Worm (Caenorhabditis elegans) whole organism, L4 larva: ENCODE data around the gene C26B9.6.
A peak's percentile ranks its signal among the peaks of the same experiment; 100 is the strongest.

Source experiments
- D1046.2 ChIP-seq: fragments of 200-800 bp; sonication (Bioruptor generic); IDR thresholded peaks from 2 replicates; pipeline ENCODE4 v1.3.6; 2022; ENCODE audit warnings: missing genetic modification characterization, missing compliant biosample characterization
- F44E2.7 ChIP-seq: fragments of 200-800 bp; sonication (Bioruptor generic); IDR thresholded peaks from 2 replicates; pipeline ENCODE4 v2.1.2; 2022; ENCODE audit warnings: missing genetic modification characterization, missing compliant biosample characterization
- F49E8.2 ChIP-seq: sonication (generic microtip); optimal IDR thresholded peaks from 2 replicates; lab custom pipeline; 2016; ENCODE audit warnings: missing compliant biosample characterization, mild to moderate bottlenecking, missing genetic modification characterization, borderline replicate concordance
- T26A8.4 ChIP-seq: fragments of 200-800 bp; sonication (Bioruptor generic); IDR thresholded peaks from 2 replicates; pipeline ENCODE4 v1.3.6; 2022; ENCODE audit warnings: missing genetic modification characterization, missing compliant biosample characterization
- ZK337.2 ChIP-seq: fragments of 200-800 bp; sonication (Bioruptor generic); IDR thresholded peaks from 2 replicates; pipeline ENCODE4 v1.3.6; 2022; ENCODE audit warnings: missing genetic modification reagents, missing genetic modification characterization, missing compliant biosample characterization
- aha-1 ChIP-seq: fragments of 150-350 bp; peaks from one replicate; lab custom pipeline; 2014; ENCODE audit warnings: missing biosample characterization, missing genetic modification characterization
- ama-1 ChIP-seq: fragments of 150-350 bp; optimal IDR thresholded peaks from 2 replicates; lab custom pipeline; 2014; ENCODE audit warnings: inconsistent platforms, mixed read lengths
- arid-1 ChIP-seq: fragments of 200-800 bp; sonication (Bioruptor generic); conservative IDR thresholded peaks from 2 replicates; pipeline ENCODE4 v1.3.6; 2022; ENCODE audit warnings: missing genetic modification reagents, missing genetic modification characterization, missing compliant biosample characterization
- ceh-20 ChIP-seq: fragments of 200-800 bp; sonication (Bioruptor generic); IDR thresholded peaks from 2 replicates; pipeline ENCODE4 v1.3.6; 2022; ENCODE audit warnings: missing genetic modification reagents, missing genetic modification characterization, missing compliant biosample characterization
- ceh-62 ChIP-seq: sonication (generic microtip); optimal IDR thresholded peaks from 2 replicates; lab custom pipeline; 2017; ENCODE audit warnings: missing biosample characterization, missing genetic modification characterization
- ces-1 ChIP-seq: fragments of 150-350 bp; sonication (generic microtip); optimal IDR thresholded peaks from 4 replicates; lab custom pipeline; 2014; ENCODE audit warnings: missing biosample characterization, missing genetic modification reagents, missing genetic modification characterization
- daf-12 ChIP-seq: fragments of 150-350 bp; optimal IDR thresholded peaks from 2 replicates; lab custom pipeline; 2014; ENCODE audit warnings: missing biosample characterization, missing genetic modification reagents, missing genetic modification characterization
- daf-16 ChIP-seq, 3 experiments: sonication (generic microtip); optimal IDR thresholded peaks; 2 replicates each; lab custom pipeline; 2016 to 2017; ENCODE audit warnings: missing genetic modification characterization in 3 of 3, missing genetic modification reagents in 3 of 3, mild to moderate bottlenecking in 2 of 3, missing compliant biosample characterization in 2 of 3, missing biosample characterization in 1 of 3, moderate library complexity in 1 of 3
- egl-27 ChIP-seq: sonication (generic microtip); optimal IDR thresholded peaks from 3 replicates; lab custom pipeline; 2017; ENCODE audit warnings: missing biosample characterization, missing genetic modification reagents, missing genetic modification characterization
- hlh-11 ChIP-seq: fragments of 200-800 bp; sonication (Bioruptor generic); optimal IDR thresholded peaks from 2 replicates; lab custom pipeline; 2018; ENCODE audit warnings: mild to moderate bottlenecking, missing genetic modification characterization, missing compliant biosample characterization
- lin-39 ChIP-seq: fragments of 150-350 bp; optimal IDR thresholded peaks from 2 replicates; lab custom pipeline; 2014; ENCODE audit warnings: missing biosample characterization, missing genetic modification reagents, missing genetic modification characterization
- lir-3 ChIP-seq: sonication (generic microtip); optimal IDR thresholded peaks from 2 replicates; lab custom pipeline; 2016; ENCODE audit warnings: mild to moderate bottlenecking, missing genetic modification characterization, missing compliant biosample characterization
- lsy-2 ChIP-seq, 2 experiments: fragments of 150-350 bp in 1 of 2; sonication (generic microtip) in 1 of 2; optimal IDR thresholded peaks; 2 replicates each; lab custom pipeline; 2014 to 2017; ENCODE audit warnings: missing biosample characterization in 2 of 2, missing genetic modification characterization in 2 of 2
- mdt-29 ChIP-seq: fragments of 200-800 bp; sonication (Bioruptor generic); IDR thresholded peaks from 2 replicates; pipeline ENCODE4 v1.3.6; 2022; ENCODE audit warnings: missing genetic modification reagents, missing genetic modification characterization, missing compliant biosample characterization
- nhr-10 ChIP-seq: fragments of 150-350 bp; optimal IDR thresholded peaks from 2 replicates; lab custom pipeline; 2014; ENCODE audit warnings: missing biosample characterization, missing genetic modification characterization
- nhr-102 ChIP-seq: sonication (generic microtip); optimal IDR thresholded peaks from 2 replicates; lab custom pipeline; 2016; ENCODE audit warnings: mild to moderate bottlenecking, missing genetic modification characterization, moderate library complexity, missing compliant biosample characterization
- nhr-11 ChIP-seq: fragments of 150-350 bp; optimal IDR thresholded peaks from 2 replicates; lab custom pipeline; 2014; ENCODE audit warnings: missing biosample characterization, missing genetic modification characterization
- nhr-111 ChIP-seq: fragments of 200-800 bp; sonication (Bioruptor generic); optimal IDR thresholded peaks from 2 replicates; lab custom pipeline; 2018; ENCODE audit warnings: mild to moderate bottlenecking, missing genetic modification characterization, missing compliant biosample characterization
- nhr-42 ChIP-seq: fragments of 200-800 bp; sonication (Bioruptor generic); IDR thresholded peaks from 2 replicates; pipeline ENCODE4 v1.3.6; 2022; ENCODE audit warnings: missing genetic modification characterization, missing compliant biosample characterization
- nhr-48 ChIP-seq: sonication (generic microtip); optimal IDR thresholded peaks from 2 replicates; lab custom pipeline; 2016; ENCODE audit warnings: mild to moderate bottlenecking, missing genetic modification characterization, missing compliant biosample characterization
- nhr-77 ChIP-seq: fragments of 150-350 bp; optimal IDR thresholded peaks from 2 replicates; lab custom pipeline; 2014; ENCODE audit warnings: missing biosample characterization, missing genetic modification characterization
- pha-4 ChIP-seq, 2 experiments: fragments of 150-350 bp in 1 of 2; fragments of 200-800 bp in 1 of 2; sonication (Bioruptor generic) in 1 of 2; IDR thresholded peaks in 1 of 2; optimal IDR thresholded peaks in 1 of 2; 2 replicates each; pipeline versions ENCODE4 v1.3.6 to Lab custom; 2014 to 2022; ENCODE audit warnings: missing genetic modification characterization in 2 of 2, missing genetic modification reagents in 2 of 2, missing biosample characterization in 1 of 2, missing compliant biosample characterization in 1 of 2
- php-3 ChIP-seq: fragments of 200-800 bp; sonication (Bioruptor generic); IDR thresholded peaks from 2 replicates; pipeline ENCODE4 v1.3.6; 2022; ENCODE audit warnings: missing genetic modification reagents, missing genetic modification characterization, missing compliant biosample characterization
- rbr-2 ChIP-seq: sonication (generic microtip); optimal IDR thresholded peaks from 2 replicates; lab custom pipeline; 2016; ENCODE audit warnings: missing genotype, missing genetic modification characterization, missing compliant biosample characterization
- snpc-1.2 ChIP-seq: fragments of 200-800 bp; sonication (Bioruptor generic); IDR thresholded peaks from 2 replicates; pipeline ENCODE4 v1.3.6; 2022; ENCODE audit warnings: missing genetic modification reagents, missing genetic modification characterization, missing compliant biosample characterization
- spr-3 ChIP-seq: fragments of 200-800 bp; sonication (Bioruptor generic); optimal IDR thresholded peaks from 2 replicates; lab custom pipeline; 2018; ENCODE audit warnings: mild to moderate bottlenecking, missing genetic modification characterization, missing compliant biosample characterization
- unc-39 ChIP-seq: sonication (generic microtip); optimal IDR thresholded peaks from 2 replicates; lab custom pipeline; 2017; ENCODE audit warnings: missing biosample characterization, missing genetic modification characterization
- unc-62 ChIP-seq, 3 experiments: fragments of 150-350 bp in 1 of 3; sonication (generic microtip); optimal IDR thresholded peaks in 2 of 3; peaks in 1 of 3; 1 replicate in 1 of 3; 2 replicates in 2 of 3; lab custom pipeline; 2014 to 2017; ENCODE audit warnings: missing biosample characterization in 3 of 3, missing genetic modification characterization in 3 of 3, missing genetic modification reagents in 3 of 3, missing genotype in 1 of 3
- zag-1 ChIP-seq: fragments of 150-350 bp; optimal IDR thresholded peaks from 2 replicates; lab custom pipeline; 2014; ENCODE audit warnings: missing biosample characterization, missing genetic modification characterization
- zfp-2 ChIP-seq: sonication (generic microtip); optimal IDR thresholded peaks from 2 replicates; lab custom pipeline; 2016; ENCODE audit warnings: mild to moderate bottlenecking, missing genetic modification characterization, missing compliant biosample characterization
- zfp-3 ChIP-seq: fragments of 200-800 bp; sonication (Bioruptor generic); conservative IDR thresholded peaks from 2 replicates; pipeline ENCODE4 v1.3.6; 2022; ENCODE audit warnings: missing genetic modification reagents, missing genetic modification characterization, missing compliant biosample characterization

The C26B9.6 gene

ce11 chrX:5373597-5373996 lies 38.3 kb upstream of the C26B9.6 start:
- TF ChIP-seq lir-3 (tag; lab: Kevin White, UChicago) (no peak), hlh-11 (tag; lab: Kevin White, UChicago) (no peak), unc-62 (GFP tag; optimal IDR thresholded peaks at IDR 0.05 in 1 of 2; lab: Kevin White, UChicago) (peak in 1 of 2 experiments; percentile 95), unc-62 (tag; optimal IDR thresholded peaks at IDR 0.05; lab: Kevin White, UChicago) (no peak), nhr-10 (tag; lab: Kevin White, UChicago) (no peak), daf-16 (GFP tag; optimal IDR thresholded peaks at IDR 0.05; lab: Kevin White, UChicago) (no peak), daf-16 (tag; optimal IDR thresholded peaks at IDR 0.05; lab: Kevin White, UChicago) (no peak), ama-1 (lab: Kevin White, UChicago) (no peak), egl-27 (tag; lab: Kevin White, UChicago) (no peak)

ce11 chrX:5372638-5373037 lies 37.4 kb upstream of the C26B9.6 start, which contains the start of gene F35C8.8:
TSS of gene F35C8.8 (minus strand) at chrX:5372639.
- TF ChIP-seq nhr-42 (GFP tag; lab: Robert Waterston, UW) (no peak), nhr-10 (tag; lab: Kevin White, UChicago) (no peak), mdt-29 (no peak), arid-1 (GFP tag; lab: Robert Waterston, UW) (no peak), rbr-2 (tag; lab: Kevin White, UChicago) (no peak), nhr-111 (GFP tag; lab: Kevin White, UChicago) (no peak), F44E2.7 (GFP tag; lab: Robert Waterston, UW) (no peak), php-3 (GFP tag; lab: Robert Waterston, UW) (no peak), snpc-1.2 (GFP tag; lab: Robert Waterston, UW) (no peak), lin-39 (tag; lab: Kevin White, UChicago) (no peak), nhr-11 (tag; lab: Kevin White, UChicago) (no peak), daf-16 (GFP tag; optimal IDR thresholded peaks at IDR 0.05; lab: Kevin White, UChicago) (no peak), daf-16 (tag; optimal IDR thresholded peaks at IDR 0.05; lab: Kevin White, UChicago) (no peak), ZK337.2 (GFP tag; lab: Robert Waterston, UW) (no peak), nhr-102 (no peak), ces-1 (GFP tag; lab: Kevin White, UChicago) (no peak), zag-1 (tag; lab: Kevin White, UChicago) (no peak), hlh-11 (tag; lab: Kevin White, UChicago) (no peak), ceh-20 (GFP tag; lab: Robert Waterston, UW) (no peak), spr-3 (GFP tag; lab: Kevin White, UChicago) (no peak), daf-12 (tag; lab: Kevin White, UChicago) (no peak)

- no peak for TF ChIP-seq lsy-2 (tag; optimal IDR thresholded peaks at IDR 0.05; lab: Kevin White, UChicago)
- TF ChIP-seq T26A8.4, result no peak
- no peak for TF ChIP-seq nhr-77 (tag; lab: Kevin White, UChicago)
- no peak for TF ChIP-seq D1046.2 (GFP tag; lab: Robert Waterston, UW)
- no peak for TF ChIP-seq nhr-102
- TF ChIP-seq zfp-3 (GFP tag; lab: Robert Waterston, UW), result no peak
- no peak for TF ChIP-seq nhr-48 (tag; lab: Kevin White, UChicago)
- no peak for TF ChIP-seq ceh-62
- TF ChIP-seq nhr-11 (tag; lab: Kevin White, UChicago), result no peak
- TF ChIP-seq zfp-2 (tag; lab: Kevin White, UChicago), result no peak
- TF ChIP-seq nhr-10 (tag; lab: Kevin White, UChicago), result no peak
- TF ChIP-seq ces-1 (GFP tag; lab: Kevin White, UChicago), result no peak
- no peak for TF ChIP-seq F49E8.2
- TF ChIP-seq mdt-29, result no peak
- TF ChIP-seq pha-4 (GFP tag; IDR thresholded peaks at IDR 0.05; lab: Robert Waterston, UW), result no peak
- no peak for TF ChIP-seq pha-4 (tag; optimal IDR thresholded peaks at IDR 0.05; lab: Kevin White, UChicago)
- TF ChIP-seq unc-39 (tag; lab: Kevin White, UChicago), result no peak
- TF ChIP-seq aha-1 (tag; lab: Kevin White, UChicago), result no peak
These were observed 35.3 kb upstream of the C26B9.6 start for ce11 chrX:5370605-5371004.
